Worm (Caenorhabditis elegans) whole organism, mixed stage, embryonic: ENCODE results near the gene srz-25.

Experiments
- elt-1 ChIP-seq: sonication (generic microtip); optimal IDR thresholded peaks from 2 replicates; lab custom pipeline; 2017; ENCODE audit warnings: missing genetic modification characterization, mild to moderate bottlenecking, missing compliant biosample characterization, antibody characterized with exemption, moderate library complexity, borderline replicate concordance; ENCODE audit not compliant: insufficient read depth
- elt-3 ChIP-seq: fragments of 150-350 bp; optimal IDR thresholded peaks from 2 replicates; lab custom pipeline; 2014; ENCODE audit warnings: missing biosample characterization, missing genetic modification characterization
- ham-2 ChIP-seq: fragments of 200-800 bp; sonication (Bioruptor generic); optimal IDR thresholded peaks from 2 replicates; lab custom pipeline; 2018; ENCODE audit warnings: mild to moderate bottlenecking, missing genetic modification characterization, missing compliant biosample characterization
- hlh-1 ChIP-seq: fragments of 150-350 bp; optimal IDR thresholded peaks from 2 replicates; lab custom pipeline; 2014; ENCODE audit warnings: missing biosample characterization, missing genetic modification reagents, missing genetic modification characterization
- nhr-12 ChIP-seq: fragments of 150-350 bp; optimal IDR thresholded peaks from 2 replicates; lab custom pipeline; 2014; ENCODE audit warnings: missing biosample characterization, missing genetic modification characterization
- nhr-28 ChIP-seq: fragments of 150-350 bp; optimal IDR thresholded peaks from 2 replicates; lab custom pipeline; 2014; ENCODE audit warnings: missing biosample characterization, missing genetic modification characterization
- pha-4 ChIP-seq: fragments of 150-350 bp; optimal IDR thresholded peaks from 2 replicates; lab custom pipeline; 2018; ENCODE audit warnings: missing biosample characterization, missing genetic modification reagents, missing genetic modification characterization
- unc-39 ChIP-seq: fragments of 150-350 bp; optimal IDR thresholded peaks from 2 replicates; lab custom pipeline; 2014; ENCODE audit warnings: missing biosample characterization, missing genetic modification characterization
- unc-62 ChIP-seq: fragments of 150-350 bp; optimal IDR thresholded peaks from 2 replicates; lab custom pipeline; 2014; ENCODE audit warnings: missing biosample characterization, missing genetic modification reagents, missing genetic modification characterization
- ztf-11 ChIP-seq: fragments of 150-350 bp; optimal IDR thresholded peaks from 2 replicates; lab custom pipeline; 2014; ENCODE audit warnings: missing biosample characterization, missing genetic modification characterization

- TF ChIP-seq ham-2 (GFP tag; lab: Kevin White, UChicago) (no peak), elt-1 (tag; lab: Kevin White, UChicago) (no peak), nhr-28 (no peak), elt-3 (tag; lab: Kevin White, UChicago) (no peak), nhr-12 (no peak), hlh-1 (tag; lab: Kevin White, UChicago) (no peak), unc-62 (GFP tag; lab: Kevin White, UChicago) (no peak), unc-39 (tag; lab: Kevin White, UChicago) (no peak), pha-4 (tag; lab: Kevin White, UChicago) (no peak), ztf-11 (tag; lab: Kevin White, UChicago) (no peak)
These were observed 9.0 kb downstream of the srz-25 start, which contains the start of gene fbxa-176 for ce11 chrV:17549362-17549761.
